Fruit fly (Drosophila melanogaster): ENCODE data around the gene tipE.
A peak's percentile ranks its signal among the peaks of the same experiment; 100 is the strongest.

Gene tipE

dm6 chr3L:4187930-4188523 is at the start of gene tipE, which contains the start of gene Teh2:
tipE (plus strand) TSS chr3L:4188499.
Teh2 (minus strand) TSS chr3L:4188023.
- TF ChIP-seq CG17801 (GFP tag; optimal IDR thresholded peaks at IDR 0.05; ENCODE audit: partially characterized antibody), result no peak

DNA sequence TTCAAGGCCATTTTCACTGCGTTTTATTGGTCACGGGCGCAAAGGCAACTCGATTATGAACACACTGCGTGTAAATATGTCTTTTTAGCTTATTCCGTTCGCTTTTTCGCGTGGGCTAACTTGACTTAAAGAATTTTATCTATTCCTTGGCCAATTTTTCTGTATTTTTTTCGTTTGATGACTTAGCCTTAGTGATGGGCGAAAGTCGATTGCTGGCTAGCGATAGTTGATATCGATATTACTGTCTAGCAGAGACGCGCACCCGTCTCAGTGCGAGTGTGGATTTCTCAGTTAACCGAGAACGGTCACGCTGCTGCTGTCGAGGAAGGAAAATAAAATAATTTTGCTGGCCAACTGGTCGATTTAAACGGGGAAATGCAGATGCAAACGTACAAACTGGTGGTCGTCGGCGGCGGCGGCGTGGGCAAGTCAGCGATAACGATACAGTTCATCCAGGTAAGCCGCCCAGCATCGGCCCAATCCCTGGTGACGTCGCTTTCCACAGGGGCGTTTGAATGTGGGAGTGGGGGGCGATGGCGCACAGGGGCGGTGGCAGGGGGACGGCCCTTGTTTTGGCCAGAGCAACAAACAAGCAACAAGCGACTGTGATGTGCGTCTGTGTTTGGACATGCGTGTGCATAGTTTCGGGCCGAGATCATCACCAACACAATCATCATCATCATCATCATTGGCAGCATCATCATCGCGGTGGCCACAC is 49.3 kb upstream of the tipE start, which contains the start of the genes Rop and Ras64B:
Gene Rop (minus strand): TSS at position 193 of the 718 bp plus-strand sequence.
Gene Ras64B (plus strand): TSS at position 273 of the 718 bp plus-strand sequence.
- peak; percentile 64 for TF ChIP-seq CG17801 (GFP tag; optimal IDR thresholded peaks at IDR 0.05; ENCODE audit: partially characterized antibody)

DNA sequence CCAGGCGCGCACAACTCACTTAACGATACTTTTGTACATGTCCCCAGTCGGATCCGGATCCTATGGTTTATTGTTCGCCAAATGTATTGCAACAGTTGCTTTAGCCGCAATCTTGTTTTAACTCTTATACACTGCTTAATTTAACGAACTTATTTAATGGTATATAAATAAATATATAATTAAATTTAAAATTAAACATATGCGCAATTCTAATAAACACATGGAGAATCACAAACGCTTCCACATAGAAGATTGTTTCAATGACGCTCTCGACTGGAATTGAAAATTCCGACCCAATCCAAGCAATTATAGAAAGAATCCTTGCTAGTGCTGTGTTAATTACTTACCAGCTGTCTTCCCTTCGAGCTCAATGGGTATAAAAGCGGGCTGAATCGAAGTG is 47.1 kb upstream of the tipE start, which contains the start of gene Akh:
Gene Akh (plus strand): TSS at position 301 of the 400 bp plus-strand sequence.
- TF ChIP-seq CG17801 (GFP tag; optimal IDR thresholded peaks at IDR 0.05; ENCODE audit: partially characterized antibody), result no peak

DNA sequence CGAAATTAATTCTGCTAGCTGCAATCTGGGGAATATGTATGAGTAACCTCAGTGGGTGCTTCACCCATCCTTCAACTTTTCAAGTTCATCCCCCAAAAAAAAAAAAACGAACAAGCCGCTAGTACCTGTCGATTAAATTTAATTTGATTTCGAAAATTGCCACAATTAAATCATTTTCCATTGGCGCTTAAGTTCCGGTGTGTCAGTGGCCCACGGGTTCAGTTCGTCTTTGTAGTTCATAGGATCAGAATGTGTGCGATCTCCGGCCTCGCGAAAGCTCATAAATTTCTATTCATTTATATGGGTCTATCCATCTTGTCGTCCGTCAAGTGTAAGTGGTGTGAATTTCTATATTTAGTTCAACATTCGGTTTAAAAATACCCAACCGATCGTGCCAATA is 46.2 kb upstream of the tipE start, which contains the start of gene CG32260:
Gene CG32260 (plus strand): TSS at position 301 of the 400 bp plus-strand sequence.
- TF ChIP-seq CG17801 (GFP tag; optimal IDR thresholded peaks at IDR 0.05; ENCODE audit: partially characterized antibody), result no peak

- TF ChIP-seq CG17801 (GFP tag; optimal IDR thresholded peaks at IDR 0.05; ENCODE audit: partially characterized antibody), result no peak
Measured at dm6 chr3L:4145229-4145628, 43.1 kb upstream of the tipE start.

- no peak for TF ChIP-seq CG17801 (GFP tag; optimal IDR thresholded peaks at IDR 0.05; ENCODE audit: partially characterized antibody)
Measured at dm6 chr3L:4148406-4148975, 39.8 kb upstream of the tipE start, which contains the start of gene CG1299. CG1299 (plus strand) TSS chr3L:4148696.

DNA sequence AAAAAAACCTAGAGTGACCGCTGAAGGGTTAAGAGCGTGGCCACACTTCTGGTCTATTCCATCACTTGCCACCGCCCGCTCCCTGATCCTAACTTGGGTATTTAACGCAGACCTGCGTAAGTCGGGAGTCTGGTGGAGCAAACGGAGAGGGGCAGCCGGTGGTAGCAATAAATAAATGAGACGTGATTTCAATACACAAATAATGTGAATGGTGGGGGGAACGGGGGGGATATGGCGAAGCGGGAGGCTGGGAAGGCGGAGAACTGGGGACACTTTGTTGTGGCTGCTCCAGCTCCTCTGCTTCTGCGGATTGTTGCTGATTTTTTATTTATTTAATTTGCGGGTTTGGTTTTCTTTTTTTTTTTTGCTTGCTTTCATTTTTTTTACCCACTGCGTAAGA is 30.4 kb upstream of the tipE start:
- no peak for TF ChIP-seq CG17801 (GFP tag; optimal IDR thresholded peaks at IDR 0.05; ENCODE audit: partially characterized antibody)

dm6 chr3L:4158361-4158760 is 29.9 kb upstream of the tipE start:
- no peak for TF ChIP-seq CG17801 (GFP tag; optimal IDR thresholded peaks at IDR 0.05; ENCODE audit: partially characterized antibody)

- no peak for TF ChIP-seq CG17801 (GFP tag; optimal IDR thresholded peaks at IDR 0.05; ENCODE audit: partially characterized antibody)
Measured at dm6 chr3L:4159264-4159663, 29.0 kb upstream of the tipE start.

dm6 chr3L:4160926-4161325 is 27.4 kb upstream of the tipE start, which contains the start of gene nab:
nab (minus strand) TSS chr3L:4160932.
- no peak for TF ChIP-seq CG17801 (GFP tag; optimal IDR thresholded peaks at IDR 0.05; ENCODE audit: partially characterized antibody)

DNA sequence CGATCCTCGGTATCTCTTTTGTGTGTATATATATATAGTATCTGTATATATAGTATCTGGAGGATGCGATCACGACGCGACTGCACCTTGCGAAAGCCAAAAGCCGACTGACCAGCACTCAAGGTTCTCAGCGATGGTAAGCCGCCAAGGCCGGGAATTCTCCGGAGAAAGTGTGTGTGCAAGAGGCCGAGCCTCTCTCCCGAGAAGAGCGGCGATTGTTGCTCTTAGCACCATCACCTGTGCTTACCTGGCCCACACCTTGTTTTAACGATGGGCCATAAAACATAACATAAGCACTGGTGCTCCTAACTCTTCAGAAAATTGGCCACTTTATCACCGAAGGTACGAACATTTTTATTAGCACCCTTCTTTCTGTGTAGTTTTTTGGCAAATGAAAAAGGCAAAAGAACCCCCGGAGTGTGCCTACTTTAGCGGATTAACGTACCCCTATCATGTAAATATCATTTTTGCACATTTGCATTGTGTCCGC is 20.9 kb upstream of the tipE start, which contains the start of gene mas:
Gene mas (minus strand): TSS at position 112 of the 490 bp plus-strand sequence.
- no peak for TF ChIP-seq CG17801 (GFP tag; optimal IDR thresholded peaks at IDR 0.05; ENCODE audit: partially characterized antibody)

dm6 chr3L:4169957-4170651 is 18.2 kb upstream of the tipE start, which contains the start of gene Ero1L:
Ero1L (plus strand) TSS chr3L:4170404.
- peak; percentile 30 for TF ChIP-seq CG17801 (GFP tag; optimal IDR thresholded peaks at IDR 0.05; ENCODE audit: partially characterized antibody)

DNA sequence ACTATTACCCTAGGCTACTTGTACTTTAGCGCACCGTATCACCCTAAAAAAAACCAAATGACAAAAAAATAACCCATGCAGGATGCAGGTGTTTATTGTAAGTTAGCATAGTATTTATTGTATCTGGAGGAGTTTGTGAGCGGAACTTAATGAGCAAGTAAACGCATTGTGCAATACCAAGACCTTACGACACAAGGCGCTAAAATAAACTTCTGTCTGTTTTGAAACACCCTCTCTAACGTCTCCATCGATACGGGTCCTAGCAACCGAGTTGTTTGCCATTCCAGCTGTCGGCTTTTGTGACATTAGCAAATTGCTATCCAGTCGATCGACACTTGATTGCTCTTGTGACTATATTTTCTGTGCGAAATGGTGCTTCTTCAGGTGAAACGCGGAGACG is 14.7 kb upstream of the tipE start, which contains the start of gene CG18675:
Gene CG18675 (plus strand): TSS at position 301 of the 400 bp plus-strand sequence.
- no peak for TF ChIP-seq CG17801 (GFP tag; optimal IDR thresholded peaks at IDR 0.05; ENCODE audit: partially characterized antibody)

- no peak for TF ChIP-seq CG17801 (GFP tag; optimal IDR thresholded peaks at IDR 0.05; ENCODE audit: partially characterized antibody)
Measured at dm6 chr3L:4177981-4178562, 10.2 kb upstream of the tipE start, which contains the start of gene Teh4. Teh4 (minus strand) TSS chr3L:4178270.

Measured in ovary, adult (tissue).